Worm (Caenorhabditis elegans) whole organism, young adult: Measurements from ENCODE around the gene msp-56.
A peak's percentile ranks its signal among the peaks of the same experiment; 100 is the strongest.

Experiments used
- B0019.2 ChIP-seq: fragments of 200-800 bp; sonication (Bioruptor generic); conservative IDR thresholded peaks from 2 replicates; pipeline ENCODE4 v1.3.6; 2022; ENCODE audit warnings: missing genetic modification reagents, missing genetic modification characterization, missing compliant biosample characterization
- B0261.1 ChIP-seq: sonication (generic microtip); optimal IDR thresholded peaks from 2 replicates; lab custom pipeline; 2016; ENCODE audit warnings: mild to moderate bottlenecking, missing genetic modification characterization, moderate library complexity, missing compliant biosample characterization
- C06A6.2 ChIP-seq: fragments of 200-800 bp; sonication (Bioruptor generic); conservative IDR thresholded peaks from 2 replicates; pipeline ENCODE4 v1.3.6; 2022; ENCODE audit warnings: missing genetic modification characterization, missing compliant biosample characterization
- F10E7.11 ChIP-seq: sonication (generic microtip); optimal IDR thresholded peaks from 2 replicates; lab custom pipeline; 2017; ENCODE audit warnings: mild to moderate bottlenecking, missing genetic modification characterization, moderate library complexity, missing compliant biosample characterization
- F22D6.2 ChIP-seq: sonication (generic microtip); optimal IDR thresholded peaks from 2 replicates; lab custom pipeline; 2016; ENCODE audit warnings: mild to moderate bottlenecking, missing genetic modification characterization, missing compliant biosample characterization
- F23B12.7 ChIP-seq: sonication (generic microtip); optimal IDR thresholded peaks from 2 replicates; lab custom pipeline; 2017; ENCODE audit warnings: missing genetic modification characterization, mild to moderate bottlenecking, missing compliant biosample characterization, antibody characterized with exemption, moderate library complexity; ENCODE audit not compliant: insufficient read depth
- F49E8.2 ChIP-seq: sonication (generic microtip); optimal IDR thresholded peaks from 3 replicates; lab custom pipeline; 2017; ENCODE audit warnings: missing genetic modification characterization, mild to moderate bottlenecking, missing compliant biosample characterization, antibody characterized with exemption, moderate library complexity; ENCODE audit not compliant: insufficient read depth
- F55B11.4 ChIP-seq: sonication (generic microtip); optimal IDR thresholded peaks from 2 replicates; lab custom pipeline; 2016; ENCODE audit warnings: missing compliant biosample characterization, missing genetic modification characterization, borderline replicate concordance; ENCODE audit not compliant: insufficient read depth
- F57A8.1 ChIP-seq: fragments of 200-800 bp; sonication (Bioruptor generic); optimal IDR thresholded peaks from 2 replicates; lab custom pipeline; 2018; ENCODE audit warnings: mild to moderate bottlenecking, missing genetic modification characterization, moderate library complexity, missing compliant biosample characterization
- K11D2.4 ChIP-seq: fragments of 200-800 bp; sonication (Bioruptor generic); IDR thresholded peaks from 2 replicates; pipeline ENCODE4 v1.3.6; 2022; ENCODE audit warnings: missing genetic modification reagents, missing genetic modification characterization, missing compliant biosample characterization
- T26A5.8 ChIP-seq: sonication (generic microtip); optimal IDR thresholded peaks from 2 replicates; lab custom pipeline; 2016; ENCODE audit warnings: missing genetic modification characterization, missing compliant biosample characterization
- ZK185.1 ChIP-seq: sonication (generic microtip); optimal IDR thresholded peaks from 2 replicates; lab custom pipeline; 2016; ENCODE audit warnings: mild to moderate bottlenecking, missing genetic modification characterization, missing compliant biosample characterization; ENCODE audit not compliant: poor library complexity, severe bottlenecking
- akir-1 ChIP-seq: fragments of 200-800 bp; sonication (Bioruptor generic); optimal IDR thresholded peaks from 2 replicates; lab custom pipeline; 2018; ENCODE audit warnings: mild to moderate bottlenecking, missing genetic modification characterization, moderate library complexity, missing compliant biosample characterization
- ama-1 ChIP-seq, 3 experiments: fragments of 150-350 bp in 1 of 3; sonication (generic microtip) in 2 of 3; optimal IDR thresholded peaks; 2 replicates each; lab custom pipeline; 2014 to 2018; ENCODE audit warnings: missing biosample characterization in 2 of 3, missing genetic modification characterization in 2 of 3, missing genetic modification reagents in 2 of 3
- athp-1 ChIP-seq: sonication (generic microtip); optimal IDR thresholded peaks from 2 replicates; lab custom pipeline; 2017; ENCODE audit warnings: mild to moderate bottlenecking, missing genetic modification characterization, missing compliant biosample characterization
- attf-5 ChIP-seq: fragments of 200-800 bp; sonication (Bioruptor generic); optimal IDR thresholded peaks from 2 replicates; lab custom pipeline; 2018; ENCODE audit warnings: mild to moderate bottlenecking, missing genetic modification characterization, missing compliant biosample characterization
- ccch-3 ChIP-seq: fragments of 200-800 bp; sonication (Bioruptor generic); optimal IDR thresholded peaks from 2 replicates; lab custom pipeline; 2018; ENCODE audit warnings: mild to moderate bottlenecking, missing genetic modification characterization, missing compliant biosample characterization
- cebp-1 ChIP-seq, 2 experiments: fragments of 200-800 bp in 1 of 2; sonication (Bioruptor generic) in 1 of 2; sonication (generic microtip) in 1 of 2; IDR thresholded peaks in 1 of 2; optimal IDR thresholded peaks in 1 of 2; 2 replicates each; pipeline versions ENCODE4 v1.3.6 to Lab custom; 2017 to 2022; ENCODE audit warnings: missing compliant biosample characterization in 2 of 2, missing genetic modification characterization in 2 of 2, mild to moderate bottlenecking in 1 of 2, missing genetic modification reagents in 1 of 2, moderate library complexity in 1 of 2
- ceh-40 ChIP-seq: fragments of 200-800 bp; sonication (Bioruptor generic); IDR thresholded peaks from 2 replicates; pipeline ENCODE4 v1.3.6; 2022; ENCODE audit warnings: missing genetic modification characterization, missing compliant biosample characterization
- ceh-79 ChIP-seq: sonication (generic microtip); optimal IDR thresholded peaks from 2 replicates; lab custom pipeline; 2017; ENCODE audit warnings: mild to moderate bottlenecking, missing genetic modification characterization, missing compliant biosample characterization
- ceh-91 ChIP-seq: fragments of 200-800 bp; sonication (Bioruptor generic); IDR thresholded peaks from 2 replicates; pipeline ENCODE4 v1.3.6; 2022; ENCODE audit warnings: missing genetic modification reagents, missing genetic modification characterization, missing compliant biosample characterization
- dox-1 ChIP-seq: fragments of 200-800 bp; sonication (Bioruptor generic); IDR thresholded peaks from 2 replicates; pipeline ENCODE4 v1.3.6; 2022; ENCODE audit warnings: missing genetic modification reagents, missing genetic modification characterization, missing compliant biosample characterization
- egrh-3 ChIP-seq: fragments of 200-800 bp; sonication (Bioruptor generic); IDR thresholded peaks from 2 replicates; pipeline ENCODE4 v1.3.6; 2022; ENCODE audit warnings: missing genetic modification reagents, missing genetic modification characterization, missing compliant biosample characterization
- fkh-3 ChIP-seq: sonication (generic microtip); optimal IDR thresholded peaks from 2 replicates; lab custom pipeline; 2016; ENCODE audit warnings: mild to moderate bottlenecking, missing genetic modification characterization, missing compliant biosample characterization
- gei-17 ChIP-seq: fragments of 200-800 bp; sonication (Bioruptor generic); optimal IDR thresholded peaks from 2 replicates; lab custom pipeline; 2018; ENCODE audit warnings: mild to moderate bottlenecking, missing genetic modification characterization, missing compliant biosample characterization
- him-1 ChIP-seq: sonication (generic microtip); optimal IDR thresholded peaks from 2 replicates; lab custom pipeline; 2016; ENCODE audit warnings: missing genotype, missing genetic modification reagents, missing genetic modification characterization, missing compliant biosample characterization
- hlh-12 ChIP-seq: sonication (generic microtip); optimal IDR thresholded peaks from 2 replicates; lab custom pipeline; 2016; ENCODE audit warnings: missing genetic modification characterization, missing compliant biosample characterization
- hlh-26 ChIP-seq: fragments of 200-800 bp; sonication (Bioruptor generic); conservative IDR thresholded peaks from 2 replicates; pipeline ENCODE4 v1.3.6; 2022; ENCODE audit warnings: missing genetic modification reagents, missing genetic modification characterization, missing compliant biosample characterization
- lag-1 ChIP-seq: fragments of 200-800 bp; sonication (Bioruptor generic); IDR thresholded peaks from 2 replicates; pipeline ENCODE4 v1.3.6; 2022; ENCODE audit warnings: missing genetic modification reagents, missing genetic modification characterization, missing compliant biosample characterization
- lin-26 ChIP-seq: fragments of 200-800 bp; sonication (Bioruptor generic); IDR thresholded peaks from 2 replicates; pipeline ENCODE4 v1.3.6; 2022; ENCODE audit warnings: missing genetic modification reagents, missing genetic modification characterization, missing compliant biosample characterization
- lin-35 ChIP-seq, 3 experiments: fragments of 150-350 bp in 2 of 3; sonication (generic microtip) in 1 of 3; optimal IDR thresholded peaks; 2 replicates each; lab custom pipeline; 2014 to 2018; ENCODE audit warnings: missing biosample characterization in 3 of 3, missing genetic modification characterization in 3 of 3, missing genetic modification reagents in 3 of 3
- lin-40 ChIP-seq: sonication (generic microtip); optimal IDR thresholded peaks from 2 replicates; lab custom pipeline; 2016; ENCODE audit warnings: missing genetic modification characterization, mild to moderate bottlenecking, missing compliant biosample characterization, missing genotype, missing genetic modification reagents
- lin-54 ChIP-seq: fragments of 200-800 bp; sonication (Bioruptor generic); optimal IDR thresholded peaks from 2 replicates; lab custom pipeline; 2018; ENCODE audit warnings: mild to moderate bottlenecking, missing genetic modification characterization, missing compliant biosample characterization
- lsl-1 ChIP-seq: fragments of 200-800 bp; sonication (Bioruptor generic); optimal IDR thresholded peaks from 2 replicates; lab custom pipeline; 2018; ENCODE audit warnings: mild to moderate bottlenecking, missing genetic modification characterization, moderate library complexity, missing compliant biosample characterization
- madf-3 ChIP-seq: fragments of 200-800 bp; sonication (Bioruptor generic); IDR thresholded peaks from 2 replicates; pipeline ENCODE4 v1.3.6; 2022; ENCODE audit warnings: missing genetic modification reagents, missing genetic modification characterization, missing compliant biosample characterization
- madf-8 ChIP-seq: fragments of 200-800 bp; sonication (Bioruptor generic); conservative IDR thresholded peaks from 2 replicates; pipeline ENCODE4 v1.3.6; 2022; ENCODE audit warnings: missing genetic modification reagents, missing genetic modification characterization, missing compliant biosample characterization
- mes-4 ChIP-seq: sonication (generic microtip); optimal IDR thresholded peaks from 2 replicates; lab custom pipeline; 2016; ENCODE audit warnings: missing genotype, missing genetic modification characterization, missing compliant biosample characterization
- mxl-1 ChIP-seq: sonication (generic microtip); optimal IDR thresholded peaks from 2 replicates; lab custom pipeline; 2016; ENCODE audit warnings: missing genetic modification characterization, missing compliant biosample characterization
- nhr-27 ChIP-seq: fragments of 200-800 bp; sonication (Bioruptor generic); optimal IDR thresholded peaks from 2 replicates; lab custom pipeline; 2018; ENCODE audit warnings: mild to moderate bottlenecking, missing genetic modification characterization, moderate library complexity, missing compliant biosample characterization
- pbrm-1 ChIP-seq: fragments of 200-800 bp; sonication (Bioruptor generic); IDR thresholded peaks from 2 replicates; pipeline ENCODE4 v1.3.6; 2022; ENCODE audit warnings: missing genetic modification reagents, missing genetic modification characterization, missing compliant biosample characterization
- rcor-1 ChIP-seq: fragments of 200-800 bp; sonication (Bioruptor generic); IDR thresholded peaks from 2 replicates; pipeline ENCODE4 v1.3.6; 2022; ENCODE audit warnings: missing genetic modification reagents, missing genetic modification characterization, missing compliant biosample characterization
- rec-8 ChIP-seq, 2 experiments: sonication (generic microtip); optimal IDR thresholded peaks; 2 replicates each; lab custom pipeline; 2016; ENCODE audit warnings: mild to moderate bottlenecking in 2 of 2, missing genetic modification characterization in 2 of 2, missing genetic modification reagents in 2 of 2, missing genotype in 2 of 2, missing biosample characterization in 1 of 2, missing compliant biosample characterization in 1 of 2, moderate library complexity in 1 of 2
- unc-62 ChIP-seq: fragments of 150-350 bp; optimal IDR thresholded peaks from 2 replicates; lab custom pipeline; 2014; ENCODE audit warnings: missing biosample characterization, missing genetic modification reagents, missing genetic modification characterization
- xnd-1 ChIP-seq: sonication (generic microtip); optimal IDR thresholded peaks from 2 replicates; lab custom pipeline; 2016; ENCODE audit warnings: missing genotype, missing genetic modification reagents, missing genetic modification characterization, missing compliant biosample characterization
- ztf-18 ChIP-seq: sonication (generic microtip); optimal IDR thresholded peaks from 2 replicates; lab custom pipeline; 2016; ENCODE audit warnings: missing genotype, mild to moderate bottlenecking, missing genetic modification characterization, missing compliant biosample characterization
- ztf-22 ChIP-seq: fragments of 200-800 bp; sonication (Bioruptor generic); optimal IDR thresholded peaks from 2 replicates; lab custom pipeline; 2018; ENCODE audit warnings: mild to moderate bottlenecking, missing genetic modification characterization, moderate library complexity, missing compliant biosample characterization
- ztf-28 ChIP-seq: fragments of 200-800 bp; sonication (Bioruptor generic); IDR thresholded peaks from 2 replicates; pipeline ENCODE4 v1.3.6; 2022; ENCODE audit warnings: missing genetic modification reagents, missing genetic modification characterization, missing compliant biosample characterization
- ztf-3 ChIP-seq: fragments of 200-800 bp; sonication (Bioruptor generic); optimal IDR thresholded peaks from 2 replicates; lab custom pipeline; 2018; ENCODE audit warnings: mild to moderate bottlenecking, missing genetic modification characterization, missing compliant biosample characterization

Gene msp-56

DNA sequence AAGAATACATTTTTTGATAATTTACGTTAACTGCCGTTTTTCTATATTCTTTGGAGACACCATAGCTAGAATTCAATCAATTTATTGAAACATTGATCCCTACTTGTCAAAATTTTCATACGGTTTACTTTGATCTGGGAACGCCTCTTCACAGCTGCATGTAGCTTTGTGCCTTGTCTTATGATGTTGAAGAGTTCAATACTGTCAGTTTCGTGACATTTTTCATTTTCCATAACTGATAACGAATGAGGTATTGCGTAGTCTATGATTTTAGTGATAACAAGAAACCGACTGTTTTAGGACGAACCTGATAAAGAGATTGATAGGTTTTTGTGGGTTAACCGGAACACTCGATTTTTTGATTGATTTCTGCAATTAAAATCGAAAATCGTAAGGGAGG lies 39.9 kb upstream of the msp-56 start (continued):
- TF ChIP-seq mes-4 (tag; lab: Kevin White, UChicago): no peak
- no peak for TF ChIP-seq B0261.1
- no peak for TF ChIP-seq F57A8.1 (GFP tag; lab: Kevin White, UChicago)
- no peak for TF ChIP-seq F10E7.11 (tag; lab: Kevin White, UChicago)
- no peak for TF ChIP-seq madf-8 (GFP tag; lab: Robert Waterston, UW)
- TF ChIP-seq B0019.2 (GFP tag; lab: Robert Waterston, UW): no peak
- no peak for TF ChIP-seq K11D2.4 (GFP tag; lab: Robert Waterston, UW)
- TF ChIP-seq lsl-1 (GFP tag; lab: Kevin White, UChicago): no peak
- TF ChIP-seq ztf-18 (tag; lab: Kevin White, UChicago): no peak
- peak; percentile 31 for TF ChIP-seq lin-40 (tag; lab: Kevin White, UChicago)
- no peak for TF ChIP-seq F49E8.2 (tag; lab: Kevin White, UChicago)
- no peak for TF ChIP-seq ama-1 (optimal IDR thresholded peaks at IDR 0.05; lab: Kevin White, UChicago)
- no peak for TF ChIP-seq ama-1 (GFP tag; optimal IDR thresholded peaks at IDR 0.05; lab: Kevin White, UChicago)
- no peak for TF ChIP-seq mxl-1
- peak; percentile 34 for TF ChIP-seq lin-54 (GFP tag; lab: Kevin White, UChicago)
- peak; percentile 90 for TF ChIP-seq ztf-22 (GFP tag; lab: Kevin White, UChicago)
- TF ChIP-seq akir-1 (GFP tag; lab: Kevin White, UChicago): no peak
- no peak for TF ChIP-seq egrh-3 (GFP tag; lab: Robert Waterston, UW)
- TF ChIP-seq rcor-1 (GFP tag; lab: Robert Waterston, UW): no peak
- no peak for TF ChIP-seq ZK185.1
- no peak; the same call in 1 of the 2 replicates for TF ChIP-seq pbrm-1 (GFP tag; lab: Robert Waterston, UW)
- TF ChIP-seq cebp-1 (GFP tag; IDR thresholded peaks at IDR 0.05; lab: Robert Waterston, UW): no peak
- peak; percentile 54 for TF ChIP-seq cebp-1 (tag; optimal IDR thresholded peaks at IDR 0.05; lab: Kevin White, UChicago)
- no peak for TF ChIP-seq F23B12.7 (tag; lab: Kevin White, UChicago)
- no peak for TF ChIP-seq ceh-79 (tag; lab: Kevin White, UChicago)
- TF ChIP-seq hlh-12 (tag; lab: Kevin White, UChicago): no peak
- no peak for TF ChIP-seq F55B11.4
- peak; percentile 18 for TF ChIP-seq attf-5
- no peak for TF ChIP-seq him-1 (tag; lab: Kevin White, UChicago)
- no peak for TF ChIP-seq ccch-3 (GFP tag; lab: Kevin White, UChicago)
- TF ChIP-seq athp-1: no peak
- TF ChIP-seq C06A6.2 (GFP tag; lab: Robert Waterston, UW): no peak
- no peak for TF ChIP-seq lin-26 (GFP tag; lab: Robert Waterston, UW)
- TF ChIP-seq ztf-28 (GFP tag; lab: Robert Waterston, UW): no peak
- TF ChIP-seq unc-62 (GFP tag; lab: Kevin White, UChicago): no peak
- TF ChIP-seq rec-8 (tag; optimal IDR thresholded peaks at IDR 0.05; lab: Kevin White, UChicago): no peak
- no peak for TF ChIP-seq xnd-1 (tag; lab: Kevin White, UChicago)
- TF ChIP-seq madf-3: no peak
- no peak for TF ChIP-seq lin-35 (GFP tag; optimal IDR thresholded peaks at IDR 0.05; lab: Kevin White, UChicago)
- TF ChIP-seq ceh-40 (GFP tag; lab: Robert Waterston, UW): 0 out of 2 replicates have a peak, but pooled peaks have one; percentile 7
- no peak for TF ChIP-seq fkh-3
- peak; percentile 0 for TF ChIP-seq F22D6.2
- TF ChIP-seq gei-17 (GFP tag; lab: Kevin White, UChicago): no peak
- TF ChIP-seq ceh-91: no peak
- TF ChIP-seq T26A5.8: no peak
- no peak for TF ChIP-seq ztf-3 (GFP tag; lab: Kevin White, UChicago)
- no peak for TF ChIP-seq lag-1 (GFP tag; lab: Robert Waterston, UW)
- TF ChIP-seq nhr-27 (tag; lab: Kevin White, UChicago): no peak
- TF ChIP-seq hlh-26 (GFP tag; lab: Robert Waterston, UW): no peak
- TF ChIP-seq dox-1 (GFP tag; lab: Robert Waterston, UW): peak; percentile 51; the same call in 1 of the 2 replicates
